Worm (Caenorhabditis elegans) whole organism, L3 larva: ENCODE results near the gene ZK1307.7.

Experiments
- elt-1 ChIP-seq: fragments of 150-350 bp; optimal IDR thresholded peaks from 2 replicates; lab custom pipeline; 2014; ENCODE audit warnings: missing biosample characterization, missing genetic modification characterization
- elt-3 ChIP-seq, 3 experiments: fragments of 150-350 bp in 1 of 3; sonication (generic microtip) in 2 of 3; optimal IDR thresholded peaks; 2 replicates in 2 of 3; 4 replicates in 1 of 3; lab custom pipeline; 2014 to 2017; ENCODE audit warnings: missing biosample characterization in 3 of 3, missing genetic modification characterization in 3 of 3
- pqm-1 ChIP-seq: fragments of 150-350 bp; optimal IDR thresholded peaks from 2 replicates; lab custom pipeline; 2017; ENCODE audit warnings: missing biosample characterization, missing genetic modification characterization, inconsistent platforms

DNA sequence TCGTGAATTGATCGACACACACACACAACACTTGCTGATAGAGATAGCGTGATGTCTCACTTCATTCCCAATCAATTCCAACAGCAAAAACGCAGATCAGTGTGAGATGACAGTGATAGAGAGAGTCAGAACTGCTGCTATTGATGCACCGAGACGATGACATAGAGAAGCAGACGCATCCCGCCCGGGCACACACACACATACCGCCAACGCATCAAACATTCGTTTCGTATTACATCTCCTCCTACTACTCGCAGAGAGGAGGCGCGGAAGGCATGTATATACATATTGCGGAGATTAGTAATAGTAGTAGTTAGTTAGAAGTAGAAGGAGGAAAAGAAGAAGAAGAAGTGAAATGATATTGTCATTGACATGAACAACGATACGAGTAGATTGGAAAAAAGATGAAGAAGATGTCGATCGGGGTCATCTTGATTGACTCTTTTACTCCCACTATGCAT lies 17.0 kb upstream of the ZK1307.7 start:
- peak in 2 of 3 experiments; percentile 34 to 92 for TF ChIP-seq elt-3 (tag; optimal IDR thresholded peaks at IDR 0.05; lab: Kevin White, UChicago)
- peak; percentile 89 for TF ChIP-seq elt-1 (tag; lab: Kevin White, UChicago)
- TF ChIP-seq pqm-1 = peak; percentile 44
